Fruit fly (Drosophila melanogaster) whole organism, embryonic: ENCODE results near the gene Gr36a.

Source experiments
- Abd-B ChIP-seq: fragments of 200-800 bp; sonication (Bioruptor generic); optimal IDR thresholded peaks from 2 replicates; lab custom pipeline; 2018; ENCODE audit warnings: missing biosample characterization, mild to moderate bottlenecking, missing genetic modification characterization, moderate library complexity
- B-H1 ChIP-seq: fragments of 200-800 bp; sonication (Bioruptor generic); IDR thresholded peaks from 3 replicates; pipeline ENCODE4 v1.3.6; 2022; ENCODE audit warnings: missing biosample characterization, missing genetic modification characterization
- CG10462 ChIP-seq: fragments of 200-800 bp; sonication (Bioruptor generic); optimal IDR thresholded peaks from 2 replicates; lab custom pipeline; 2016; ENCODE audit warnings: missing biosample characterization, missing genetic modification characterization
- CG11093 ChIP-seq: fragments of 200-800 bp; sonication (Bioruptor generic); IDR thresholded peaks from 3 replicates; pipeline ENCODE4 v1.3.6; 2022; ENCODE audit warnings: missing biosample characterization, missing genetic modification characterization
- CG11247 ChIP-seq: fragments of 200-800 bp; sonication (Bioruptor generic); IDR thresholded peaks from 2 replicates; pipeline ENCODE4 v1.3.6; 2022; ENCODE audit warnings: missing biosample characterization, missing genetic modification characterization
- CG11504 ChIP-seq: fragments of 200-800 bp; sonication (Bioruptor generic); optimal IDR thresholded peaks from 3 replicates; lab custom pipeline; 2019; ENCODE audit warnings: missing biosample characterization, mild to moderate bottlenecking, missing genetic modification characterization, moderate library complexity
- CG11560 ChIP-seq: fragments of 200-800 bp; sonication (Bioruptor generic); IDR thresholded peaks from 3 replicates; pipeline ENCODE4 v1.3.6; 2022; ENCODE audit warnings: missing biosample characterization, missing genetic modification characterization
- CG12942 ChIP-seq: fragments of 200-800 bp; sonication (Bioruptor generic); optimal IDR thresholded peaks from 3 replicates; lab custom pipeline; 2016; ENCODE audit warnings: missing biosample characterization, missing genetic modification characterization
- CG14667 ChIP-seq: fragments of 200-800 bp; sonication (Bioruptor generic); IDR thresholded peaks from 2 replicates; pipeline ENCODE4 v1.3.6; 2022; ENCODE audit warnings: missing biosample characterization, missing genetic modification characterization
- CG1602 ChIP-seq: fragments of 200-800 bp; sonication (Bioruptor generic); optimal IDR thresholded peaks from 3 replicates; lab custom pipeline; 2016; ENCODE audit warnings: missing biosample characterization, missing genetic modification characterization
- CG16863 ChIP-seq: fragments of 200-800 bp; sonication (Bioruptor generic); optimal IDR thresholded peaks from 3 replicates; lab custom pipeline; 2016; ENCODE audit warnings: missing biosample characterization, missing genetic modification characterization
- CG17385 ChIP-seq: fragments of 200-800 bp; sonication (Bioruptor generic); optimal IDR thresholded peaks from 3 replicates; lab custom pipeline; 2018; ENCODE audit warnings: missing biosample characterization, mild to moderate bottlenecking, missing genetic modification characterization
- CG17612 ChIP-seq: fragments of 200-800 bp; sonication (Bioruptor generic); IDR thresholded peaks from 2 replicates; pipeline ENCODE4 v1.3.6; 2022; ENCODE audit warnings: missing biosample characterization, missing genetic modification characterization
- CG2678 ChIP-seq: fragments of 200-800 bp; sonication (Bioruptor generic); optimal IDR thresholded peaks from 3 replicates; lab custom pipeline; 2019; ENCODE audit warnings: missing biosample characterization, mild to moderate bottlenecking, missing genetic modification characterization, moderate library complexity
- CG31224 ChIP-seq: fragments of 200-800 bp; sonication (Bioruptor generic); IDR thresholded peaks from 2 replicates; pipeline ENCODE4 v1.3.6; 2022; ENCODE audit warnings: missing biosample characterization, missing genetic modification characterization
- CG3163 ChIP-seq: fragments of 200-800 bp; sonication (Bioruptor generic); optimal IDR thresholded peaks from 3 replicates; lab custom pipeline; 2016; ENCODE audit warnings: missing biosample characterization, missing genetic modification characterization
- CG32532 ChIP-seq: fragments of 200-800 bp; sonication (Bioruptor generic); IDR thresholded peaks from 2 replicates; pipeline ENCODE4 v1.3.6; 2022; ENCODE audit warnings: missing biosample characterization, missing genetic modification characterization
- CG3281 ChIP-seq: fragments of 200-800 bp; sonication (Bioruptor generic); optimal IDR thresholded peaks from 3 replicates; lab custom pipeline; 2017; ENCODE audit warnings: missing biosample characterization, mild to moderate bottlenecking, missing genetic modification characterization
- CG4282 ChIP-seq: fragments of 200-800 bp; sonication (Bioruptor generic); optimal IDR thresholded peaks from 2 replicates; lab custom pipeline; 2016; ENCODE audit warnings: missing biosample characterization, missing genetic modification characterization
- CG6175 ChIP-seq: fragments of 200-800 bp; sonication (Bioruptor generic); IDR thresholded peaks from 3 replicates; pipeline ENCODE4 v1.3.6; 2022; ENCODE audit warnings: missing biosample characterization, missing genetic modification characterization
- CG6765 ChIP-seq: fragments of 200-800 bp; sonication (Bioruptor generic); optimal IDR thresholded peaks from 3 replicates; lab custom pipeline; 2017; ENCODE audit warnings: missing biosample characterization, mild to moderate bottlenecking, missing genetic modification characterization
- CG6813 ChIP-seq: fragments of 200-800 bp; sonication (Bioruptor generic); optimal IDR thresholded peaks from 2 replicates; lab custom pipeline; 2017; ENCODE audit warnings: missing biosample characterization, missing genetic modification characterization, mild to moderate bottlenecking, moderate library complexity, missing genetic modification reagents
- CG7357 ChIP-seq: fragments of 200-800 bp; sonication (Bioruptor generic); IDR thresholded peaks from 3 replicates; pipeline ENCODE4 v1.3.6; 2022; ENCODE audit warnings: missing biosample characterization, missing genetic modification characterization
- CG9609 ChIP-seq: fragments of 200-800 bp; sonication (Bioruptor generic); optimal IDR thresholded peaks from 3 replicates; lab custom pipeline; 2016; ENCODE audit warnings: missing biosample characterization, missing genetic modification characterization
- CG9876 ChIP-seq: fragments of 200-800 bp; sonication (Bioruptor generic); optimal IDR thresholded peaks from 2 replicates; lab custom pipeline; 2016; ENCODE audit warnings: missing biosample characterization, missing genetic modification characterization
- Dek ChIP-seq: fragments of 200-800 bp; sonication (Bioruptor generic); optimal IDR thresholded peaks from 3 replicates; lab custom pipeline; 2019; ENCODE audit warnings: missing biosample characterization, mild to moderate bottlenecking, missing genetic modification characterization, moderate library complexity
- Dref ChIP-seq: fragments of 200-800 bp; sonication (Bioruptor generic); IDR thresholded peaks from 2 replicates; pipeline ENCODE4 v1.3.6; 2022; ENCODE audit warnings: missing biosample characterization, missing genetic modification characterization
- Gug ChIP-seq: fragments of 200-800 bp; sonication (Bioruptor generic); IDR thresholded peaks from 4 replicates; pipeline ENCODE4 v1.3.6; 2022; ENCODE audit warnings: missing biosample characterization, missing genetic modification characterization
- HHEX ChIP-seq: fragments of 200-800 bp; sonication (Bioruptor generic); optimal IDR thresholded peaks from 3 replicates; lab custom pipeline; 2017; ENCODE audit warnings: missing biosample characterization, mild to moderate bottlenecking, missing genetic modification characterization, missing genetic modification reagents
- HLH3B ChIP-seq: fragments of 200-800 bp; sonication (Bioruptor generic); IDR thresholded peaks from 2 replicates; pipeline ENCODE4 v1.3.6; 2022; ENCODE audit warnings: missing biosample characterization, missing genetic modification characterization
- Jarid2 ChIP-seq: fragments of 200-800 bp; sonication (Bioruptor generic); optimal IDR thresholded peaks from 3 replicates; lab custom pipeline; 2017; ENCODE audit warnings: mild to moderate bottlenecking, missing biosample characterization, missing genetic modification reagents, missing genetic modification characterization
- NC2α ChIP-seq: fragments of 200-800 bp; sonication (Bioruptor generic); optimal IDR thresholded peaks from 2 replicates; lab custom pipeline; 2016; ENCODE audit warnings: missing biosample characterization, missing genetic modification characterization
- Nf-YB ChIP-seq: fragments of 200-800 bp; sonication (Bioruptor generic); optimal IDR thresholded peaks from 3 replicates; lab custom pipeline; 2019; ENCODE audit warnings: missing biosample characterization, mild to moderate bottlenecking, missing genetic modification characterization, moderate library complexity
- Taf1 ChIP-seq: fragments of 200-800 bp; sonication (Bioruptor generic); IDR thresholded peaks from 2 replicates; pipeline ENCODE4 v1.3.6; 2022; ENCODE audit warnings: missing biosample characterization, missing genetic modification characterization
- ac ChIP-seq: fragments of 200-800 bp; sonication (Bioruptor generic); optimal IDR thresholded peaks from 3 replicates; lab custom pipeline; 2017; ENCODE audit warnings: missing biosample characterization, mild to moderate bottlenecking, missing genetic modification characterization
- ase ChIP-seq: fragments of 200-800 bp; sonication (Bioruptor generic); IDR thresholded peaks from 3 replicates; pipeline ENCODE4 v1.3.6; 2022; ENCODE audit warnings: missing biosample characterization, missing genetic modification characterization
- az2 ChIP-seq: fragments of 200-800 bp; sonication (Bioruptor generic); optimal IDR thresholded peaks from 3 replicates; lab custom pipeline; 2016; ENCODE audit warnings: missing biosample characterization, missing genetic modification characterization
- bigmax ChIP-seq: fragments of 200-800 bp; sonication (Bioruptor generic); optimal IDR thresholded peaks from 2 replicates; lab custom pipeline; 2018; ENCODE audit warnings: missing biosample characterization, mild to moderate bottlenecking, missing genetic modification characterization
- br ChIP-seq: fragments of >200 bp; optimal IDR thresholded peaks from 2 replicates; lab custom pipeline; 2017
- cas ChIP-seq: fragments of 200-800 bp; sonication (Bioruptor generic); IDR thresholded peaks from 2 replicates; pipeline ENCODE4 v1.3.6; 2022; ENCODE audit warnings: missing biosample characterization, missing genetic modification characterization
- fd102C ChIP-seq: fragments of 200-800 bp; sonication (Bioruptor generic); optimal IDR thresholded peaks from 2 replicates; lab custom pipeline; 2018; ENCODE audit warnings: missing biosample characterization, mild to moderate bottlenecking, missing genetic modification characterization, moderate library complexity
- fru ChIP-seq: fragments of >200 bp; optimal IDR thresholded peaks from 2 replicates; lab custom pipeline; 2017
- gfzf ChIP-seq: fragments of 200-800 bp; sonication (Bioruptor generic); optimal IDR thresholded peaks from 2 replicates; lab custom pipeline; 2016; ENCODE audit warnings: missing biosample characterization, mild to moderate bottlenecking, missing genetic modification characterization, moderate library complexity
- grn ChIP-seq: fragments of 200-800 bp; sonication (Bioruptor generic); optimal IDR thresholded peaks from 3 replicates; lab custom pipeline; 2017; ENCODE audit warnings: missing biosample characterization, missing genetic modification characterization
- jigr1 ChIP-seq: fragments of 200-800 bp; sonication (Bioruptor generic); IDR thresholded peaks from 3 replicates; pipeline ENCODE4 v1.3.6; 2022; ENCODE audit warnings: missing biosample characterization, missing genetic modification characterization
- mirr ChIP-seq: fragments of 200-800 bp; sonication (Bioruptor generic); optimal IDR thresholded peaks from 3 replicates; lab custom pipeline; 2018; ENCODE audit warnings: missing biosample characterization, mild to moderate bottlenecking, missing genetic modification characterization
- mld ChIP-seq: fragments of 200-800 bp; sonication (Bioruptor generic); IDR thresholded peaks from 3 replicates; pipeline ENCODE4 v1.3.6; 2022; ENCODE audit warnings: missing biosample characterization, missing genetic modification characterization; ENCODE audit not compliant: partially characterized antibody
- nau ChIP-seq: fragments of 200-800 bp; sonication (Bioruptor generic); optimal IDR thresholded peaks from 3 replicates; lab custom pipeline; 2017; ENCODE audit warnings: missing biosample characterization, mild to moderate bottlenecking, missing genetic modification characterization, missing genetic modification reagents
- pan ChIP-seq, 4 experiments: fragments of >200 bp in 3 of 4; fragments of 200-800 bp in 1 of 4; sonication (Bioruptor generic) in 1 of 4; optimal IDR thresholded peaks in 3 of 4; IDR thresholded peaks in 1 of 4; 2 replicates each; pipeline versions ENCODE4 v1.3.6 to Lab custom; 2017 to 2022; ENCODE audit warnings: missing biosample characterization in 2 of 4, missing genetic modification characterization in 2 of 4, mixed read lengths in 1 of 4
- tin ChIP-seq: fragments of 200-800 bp; sonication (Bioruptor generic); optimal IDR thresholded peaks from 3 replicates; lab custom pipeline; 2016; ENCODE audit warnings: missing biosample characterization, missing genetic modification characterization
- vfl ChIP-seq: fragments of 200-800 bp; sonication (Bioruptor generic); optimal IDR thresholded peaks from 2 replicates; lab custom pipeline; 2016; ENCODE audit warnings: missing biosample characterization, missing genetic modification characterization
- wdn ChIP-seq: fragments of 200-800 bp; sonication (Bioruptor generic); IDR thresholded peaks from 2 replicates; pipeline ENCODE4 v1.3.6; 2022; ENCODE audit warnings: missing biosample characterization, missing genetic modification characterization

Gr36a gene

DNA sequence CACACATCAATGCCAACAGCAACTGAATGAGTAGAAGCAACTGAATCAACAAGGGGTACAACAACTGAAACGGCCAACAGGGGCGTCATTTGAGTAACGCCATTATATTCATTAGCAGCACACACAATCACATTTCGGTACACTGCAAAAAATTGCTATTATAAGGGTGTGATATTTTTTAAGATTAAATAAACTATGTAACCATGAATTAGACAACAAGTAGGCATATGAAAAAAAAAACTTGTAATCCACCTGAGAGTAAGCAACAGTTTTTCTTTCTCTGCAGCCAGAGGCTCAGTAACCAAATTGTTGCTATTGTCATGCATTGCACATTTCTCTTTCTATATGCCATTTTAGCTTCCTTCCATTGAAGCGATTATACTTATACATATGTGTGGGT is 27.4 kb downstream of the Gr36a start (continued):
- TF ChIP-seq gfzf (GFP tag; lab: Kevin White, UChicago) (no peak), vfl (GFP tag; lab: Kevin White, UChicago) (no peak), B-H1 (GFP tag; lab: Robert Waterston, UW) (no peak), Dref (GFP tag; lab: Robert Waterston, UW) (no peak), CG31224 (no peak), ac (no peak), CG6765 (GFP tag; lab: Kevin White, UChicago) (no peak), wdn (GFP tag; lab: Robert Waterston, UW) (no peak), Nf-YB (GFP tag; lab: Kevin White, UChicago) (no peak), fd102C (no peak), az2 (GFP tag; lab: Kevin White, UChicago) (no peak), CG1602 (GFP tag; lab: Kevin White, UChicago) (no peak), Jarid2 (GFP tag; lab: Kevin White, UChicago) (no peak), CG9609 (GFP tag; lab: Kevin White, UChicago) (no peak), CG10462 (no peak), cas (GFP tag; lab: Robert Waterston, UW) (0 out of 2 replicates have a peak, but pooled peaks have one; percentile 17), CG17612 (GFP tag; lab: Robert Waterston, UW) (no peak), NC2α (GFP tag; lab: Kevin White, UChicago) (no peak), CG32532 (GFP tag; lab: Robert Waterston, UW) (peak; percentile 52), nau (GFP tag; lab: Kevin White, UChicago) (no peak), CG11093 (GFP tag; lab: Robert Waterston, UW) (no peak), CG2678 (peak; percentile 55), ase (no peak), CG12942 (no peak), CG6175 (GFP tag; lab: Robert Waterston, UW) (no peak), CG16863 (GFP tag; lab: Kevin White, UChicago) (no peak), Abd-B (GFP tag; lab: Kevin White, UChicago) (peak; percentile 14), CG11247 (no peak), CG7357 (no peak), Dek (tag; lab: Kevin White, UChicago) (no peak), CG3163 (GFP tag; lab: Kevin White, UChicago) (no peak), CG4282 (GFP tag; lab: Kevin White, UChicago) (no peak), mirr (no peak), CG9876 (GFP tag; lab: Kevin White, UChicago) (no peak), jigr1 (GFP tag; lab: Robert Waterston, UW) (no peak), CG6813 (no peak), CG11504 (tag; lab: Kevin White, UChicago) (peak; percentile 47), br (lab: Kevin White, UChicago) (no peak), bigmax (GFP tag; lab: Kevin White, UChicago) (no peak), CG11560 (tag; lab: Robert Waterston, UW) (no peak), CG17385 (GFP tag; lab: Kevin White, UChicago) (no peak), tin (GFP tag; lab: Kevin White, UChicago) (no peak), CG14667 (GFP tag; lab: Robert Waterston, UW) (0 out of 2 replicates have a peak, but pooled peaks have one; percentile 7), HLH3B (GFP tag; lab: Robert Waterston, UW) (peak; percentile 31; the same call in 1 of the 2 replicates), HHEX (GFP tag; lab: Kevin White, UChicago) (no peak), grn (GFP tag; lab: Kevin White, UChicago) (no peak), mld (GFP tag; lab: Robert Waterston, UW) (no peak), fru (lab: Kevin White, UChicago) (no peak), Gug (GFP tag; lab: Robert Waterston, UW) (0 out of 4 replicates have a peak, but pooled peaks have one; percentile 24), CG3281 (no peak), pan (optimal IDR thresholded peaks at IDR 0.05; lab: Kevin White, UChicago) (no peak), pan (GFP tag; optimal IDR thresholded peaks at IDR 0.05 in 1 of 2, IDR thresholded peaks at IDR 0.05 in 1 of 2) (peak in 1 of 2 experiments; percentile 39), Taf1 (GFP tag; lab: Robert Waterston, UW) (no peak)
